Worm (Caenorhabditis elegans) whole organism, late embryonic: Measurements from ENCODE around the gene F59E12.1.

Source experiments
- T23F11.4 ChIP-seq: fragments of 200-800 bp; sonication (Bioruptor generic); optimal IDR thresholded peaks from 2 replicates; lab custom pipeline; 2018; ENCODE audit warnings: mild to moderate bottlenecking, missing genetic modification characterization, missing compliant biosample characterization
- ceh-48 ChIP-seq: sonication (generic microtip); optimal IDR thresholded peaks from 2 replicates; lab custom pipeline; 2016; ENCODE audit warnings: missing genetic modification characterization, inconsistent platforms, missing compliant biosample characterization
- che-1 ChIP-seq: sonication (generic microtip); optimal IDR thresholded peaks from 2 replicates; lab custom pipeline; 2016; ENCODE audit warnings: mild to moderate bottlenecking, missing genetic modification characterization, missing compliant biosample characterization
- hlh-13 ChIP-seq: fragments of 200-800 bp; sonication (Bioruptor generic); optimal IDR thresholded peaks from 2 replicates; lab custom pipeline; 2018; ENCODE audit warnings: mild to moderate bottlenecking, missing genetic modification characterization, missing compliant biosample characterization
- nhr-11 ChIP-seq: fragments of 150-350 bp; optimal IDR thresholded peaks from 2 replicates; lab custom pipeline; 2014; ENCODE audit warnings: missing biosample characterization, missing genetic modification characterization
- pat-9 ChIP-seq: fragments of 200-800 bp; sonication (Bioruptor generic); optimal IDR thresholded peaks from 2 replicates; lab custom pipeline; 2018; ENCODE audit warnings: mild to moderate bottlenecking, missing genetic modification characterization, moderate library complexity, missing compliant biosample characterization
- pha-4 ChIP-seq: fragments of 150-350 bp; optimal IDR thresholded peaks from 2 replicates; lab custom pipeline; 2018; ENCODE audit warnings: missing biosample characterization, missing genetic modification reagents, missing genetic modification characterization
- pqm-1 ChIP-seq: sonication (generic microtip); optimal IDR thresholded peaks from 2 replicates; lab custom pipeline; 2016; ENCODE audit warnings: missing genetic modification characterization, missing compliant biosample characterization
- unc-55 ChIP-seq: sonication (generic microtip); optimal IDR thresholded peaks from 2 replicates; lab custom pipeline; 2017; ENCODE audit warnings: missing biosample characterization, missing genetic modification reagents, missing genetic modification characterization

ce11 chrII:5680703-5681102, 26.4 kb downstream of the F59E12.1 start, which contains the start of gene flp-27:
- TF ChIP-seq pat-9 (tag; lab: Kevin White, UChicago) (no peak), T23F11.4 (GFP tag; lab: Kevin White, UChicago) (no peak), pha-4 (tag; lab: Kevin White, UChicago) (no peak), ceh-48 (no peak), unc-55 (GFP tag; lab: Kevin White, UChicago) (no peak), hlh-13 (GFP tag; lab: Kevin White, UChicago) (no peak), pqm-1 (tag; lab: Kevin White, UChicago) (no peak), nhr-11 (tag; lab: Kevin White, UChicago) (no peak), che-1 (tag; lab: Kevin White, UChicago) (no peak)
